Worm (Caenorhabditis elegans) whole organism, L1 larva: ENCODE measurements around the gene aagr-1.
A peak's percentile ranks its signal among the peaks of the same experiment; 100 is the strongest.

Experiments used
- C16A3.4 ChIP-seq: fragments of 150-350 bp; optimal IDR thresholded peaks from 2 replicates; lab custom pipeline; 2014; ENCODE audit warnings: missing biosample characterization, missing genetic modification characterization
- C34B4.2 ChIP-seq: sonication (generic microtip); optimal IDR thresholded peaks from 2 replicates; lab custom pipeline; 2017; ENCODE audit warnings: mild to moderate bottlenecking, missing genetic modification characterization, missing compliant biosample characterization
- F16B12.6 ChIP-seq: fragments of 150-350 bp; optimal IDR thresholded peaks from 2 replicates; lab custom pipeline; 2014; ENCODE audit warnings: missing biosample characterization, missing genetic modification characterization
- Y116A8C.19 ChIP-seq: sonication (generic microtip); optimal IDR thresholded peaks from 2 replicates; lab custom pipeline; 2016; ENCODE audit warnings: missing compliant biosample characterization, missing genetic modification characterization, borderline replicate concordance
- alr-1 ChIP-seq: fragments of 200-800 bp; sonication (Bioruptor generic); optimal IDR thresholded peaks from 2 replicates; lab custom pipeline; 2018; ENCODE audit warnings: borderline replicate concordance, mild to moderate bottlenecking, missing genetic modification characterization, missing compliant biosample characterization
- ceh-8 ChIP-seq: fragments of 200-800 bp; sonication (Bioruptor generic); optimal IDR thresholded peaks from 2 replicates; lab custom pipeline; 2018; ENCODE audit warnings: mild to moderate bottlenecking, missing genetic modification characterization, moderate library complexity, missing compliant biosample characterization
- ceh-88 ChIP-seq: fragments of 200-800 bp; sonication (Bioruptor generic); IDR thresholded peaks from 2 replicates; pipeline ENCODE4 v1.3.6; 2022; ENCODE audit warnings: missing genetic modification characterization, missing compliant biosample characterization
- ces-1 ChIP-seq: fragments of 150-350 bp; optimal IDR thresholded peaks from 2 replicates; lab custom pipeline; 2014; ENCODE audit warnings: missing biosample characterization, missing genetic modification reagents, missing genetic modification characterization
- egl-27 ChIP-seq, 2 experiments: fragments of 150-350 bp in 1 of 2; sonication (generic microtip); optimal IDR thresholded peaks; 3 replicates each; lab custom pipeline; 2017 to 2018; ENCODE audit warnings: missing biosample characterization in 2 of 2, missing genetic modification characterization in 2 of 2, missing genetic modification reagents in 2 of 2
- elt-2 ChIP-seq: sonication (generic microtip); optimal IDR thresholded peaks from 2 replicates; lab custom pipeline; 2016; ENCODE audit warnings: missing genetic modification characterization, mild to moderate bottlenecking, inconsistent platforms, missing compliant biosample characterization, missing genetic modification reagents
- elt-3 ChIP-seq, 6 experiments: fragments of 150-350 bp in 1 of 6; sonication (generic microtip); optimal IDR thresholded peaks; 2 replicates each; lab custom pipeline; 2017 to 2018; ENCODE audit warnings: missing biosample characterization in 6 of 6, missing genetic modification characterization in 6 of 6, inconsistent platforms in 1 of 6
- grh-1 ChIP-seq: fragments of 200-800 bp; sonication (Bioruptor generic); IDR thresholded peaks from 2 replicates; pipeline ENCODE4 v1.3.6; 2022; ENCODE audit warnings: missing genetic modification reagents, missing genetic modification characterization, missing compliant biosample characterization
- irx-1 ChIP-seq: sonication (generic microtip); optimal IDR thresholded peaks from 2 replicates; lab custom pipeline; 2016; ENCODE audit warnings: missing genetic modification characterization, missing compliant biosample characterization
- isw-1 ChIP-seq: fragments of 200-800 bp; sonication (Bioruptor generic); IDR thresholded peaks from 2 replicates; pipeline ENCODE4 v1.3.6; 2022; ENCODE audit warnings: missing genetic modification characterization, missing compliant biosample characterization
- jun-1 ChIP-seq: fragments of 150-350 bp; optimal IDR thresholded peaks from 2 replicates; lab custom pipeline; 2014; ENCODE audit warnings: missing biosample characterization, missing genetic modification reagents, missing genetic modification characterization
- lin-13 ChIP-seq: fragments of 150-350 bp; optimal IDR thresholded peaks from 2 replicates; lab custom pipeline; 2014; ENCODE audit warnings: missing biosample characterization, missing genetic modification reagents, missing genetic modification characterization
- lin-14 ChIP-seq: fragments of 200-800 bp; sonication (Bioruptor generic); optimal IDR thresholded peaks from 2 replicates; lab custom pipeline; 2018; ENCODE audit warnings: mild to moderate bottlenecking, missing genetic modification characterization, moderate library complexity, missing compliant biosample characterization
- lin-15B ChIP-seq: fragments of 150-350 bp; sonication (generic microtip); optimal IDR thresholded peaks from 3 replicates; lab custom pipeline; 2014; ENCODE audit warnings: missing biosample characterization, missing genetic modification characterization
- lin-35 ChIP-seq, 2 experiments: fragments of 150-350 bp; optimal IDR thresholded peaks; 2 replicates each; lab custom pipeline; 2014; ENCODE audit warnings: missing biosample characterization in 2 of 2, missing genetic modification characterization in 2 of 2, missing genetic modification reagents in 2 of 2
- mab-9 ChIP-seq: fragments of 200-800 bp; sonication (Bioruptor generic); IDR thresholded peaks from 2 replicates; pipeline ENCODE4 v1.3.6; 2022; ENCODE audit warnings: missing genetic modification reagents, missing genetic modification characterization, missing compliant biosample characterization
- mdl-1 ChIP-seq, 2 experiments: fragments of 150-350 bp; optimal IDR thresholded peaks; 2 replicates each; lab custom pipeline; 2014 to 2017; ENCODE audit warnings: missing biosample characterization in 2 of 2, missing genetic modification characterization in 2 of 2, inconsistent platforms in 1 of 2
- mef-2 ChIP-seq: fragments of 150-350 bp; optimal IDR thresholded peaks from 2 replicates; lab custom pipeline; 2014; ENCODE audit warnings: missing biosample characterization, missing genetic modification characterization
- mep-1 ChIP-seq: fragments of 150-350 bp; optimal IDR thresholded peaks from 2 replicates; lab custom pipeline; 2014; ENCODE audit warnings: missing biosample characterization, missing genetic modification characterization
- nhr-11 ChIP-seq: fragments of 150-350 bp; optimal IDR thresholded peaks from 2 replicates; lab custom pipeline; 2014; ENCODE audit warnings: missing biosample characterization, missing genetic modification characterization
- nhr-12 ChIP-seq: sonication (generic microtip); optimal IDR thresholded peaks from 2 replicates; lab custom pipeline; 2017; ENCODE audit warnings: missing biosample characterization, missing genetic modification characterization
- nhr-19 ChIP-seq: fragments of 200-800 bp; sonication (Bioruptor generic); conservative IDR thresholded peaks from 2 replicates; pipeline ENCODE4 v1.3.6; 2022; ENCODE audit warnings: missing genetic modification characterization, missing compliant biosample characterization
- nhr-28 ChIP-seq: fragments of 150-350 bp; optimal IDR thresholded peaks from 2 replicates; lab custom pipeline; 2014; ENCODE audit warnings: missing biosample characterization, missing genetic modification characterization
- nhr-76 ChIP-seq: sonication (generic microtip); optimal IDR thresholded peaks from 2 replicates; lab custom pipeline; 2017; ENCODE audit warnings: missing biosample characterization, missing genetic modification characterization
- nhr-84 ChIP-seq: sonication (generic microtip); optimal IDR thresholded peaks from 2 replicates; lab custom pipeline; 2017; ENCODE audit warnings: missing biosample characterization, missing genetic modification characterization
- nhr-85 ChIP-seq: sonication (generic microtip); peaks from one replicate; lab custom pipeline; 2016; ENCODE audit warnings: missing genetic modification characterization, inconsistent platforms, missing compliant biosample characterization
- pax-3 ChIP-seq: fragments of 200-800 bp; sonication (Bioruptor generic); optimal IDR thresholded peaks from 2 replicates; lab custom pipeline; 2018; ENCODE audit warnings: mild to moderate bottlenecking, missing genetic modification characterization, moderate library complexity, missing compliant biosample characterization
- pqm-1 ChIP-seq: sonication (generic microtip); optimal IDR thresholded peaks from 3 replicates; lab custom pipeline; 2017; ENCODE audit warnings: missing biosample characterization, missing genetic modification characterization
- rnt-1 ChIP-seq: sonication (generic microtip); optimal IDR thresholded peaks from 2 replicates; lab custom pipeline; 2016; ENCODE audit warnings: mild to moderate bottlenecking, missing genetic modification characterization, moderate library complexity, missing compliant biosample characterization
- sox-4 ChIP-seq: sonication (generic microtip); optimal IDR thresholded peaks from 2 replicates; lab custom pipeline; 2016; ENCODE audit warnings: missing genetic modification characterization, missing compliant biosample characterization
- swsn-7 ChIP-seq: sonication (generic microtip); optimal IDR thresholded peaks from 2 replicates; lab custom pipeline; 2016; ENCODE audit warnings: missing genetic modification characterization, missing compliant biosample characterization
- tbx-2 ChIP-seq: sonication (generic microtip); optimal IDR thresholded peaks from 2 replicates; lab custom pipeline; 2016; ENCODE audit warnings: missing genetic modification characterization, missing compliant biosample characterization
- tlp-1 ChIP-seq: fragments of 150-350 bp; optimal IDR thresholded peaks from 2 replicates; lab custom pipeline; 2014; ENCODE audit warnings: missing biosample characterization, missing genetic modification characterization
- unc-30 ChIP-seq: sonication (generic microtip); optimal IDR thresholded peaks from 2 replicates; lab custom pipeline; 2017; ENCODE audit warnings: missing biosample characterization, missing genetic modification characterization
- unc-86 ChIP-seq: sonication (generic microtip); optimal IDR thresholded peaks from 2 replicates; lab custom pipeline; 2016; ENCODE audit warnings: missing genetic modification characterization, missing compliant biosample characterization
- xbp-1 ChIP-seq: sonication (generic microtip); optimal IDR thresholded peaks from 2 replicates; lab custom pipeline; 2016; ENCODE audit warnings: missing genetic modification characterization, missing compliant biosample characterization
- zip-4 ChIP-seq: fragments of 200-800 bp; sonication (Bioruptor generic); optimal IDR thresholded peaks from 2 replicates; lab custom pipeline; 2018; ENCODE audit warnings: mild to moderate bottlenecking, missing genetic modification characterization, moderate library complexity, missing compliant biosample characterization
- ztf-11 ChIP-seq, 2 experiments: sonication (generic microtip); optimal IDR thresholded peaks; 2 replicates each; lab custom pipeline; 2016 to 2017; ENCODE audit warnings: missing genetic modification characterization in 2 of 2, missing biosample characterization in 1 of 2, missing compliant biosample characterization in 1 of 2

Gene aagr-1

ce11 chrIV:8379278-8379677 is 13.0 kb downstream of the aagr-1 start, which contains the start of gene nap-1 (continued):
- TF ChIP-seq nhr-12 (tag; lab: Kevin White, UChicago): no peak
- peak; percentile 88 for TF ChIP-seq C16A3.4 (tag; lab: Kevin White, UChicago)
- no peak for TF ChIP-seq Y116A8C.19 (tag; lab: Kevin White, UChicago)
- no peak for TF ChIP-seq zip-4 (GFP tag; lab: Kevin White, UChicago)
- TF ChIP-seq mdl-1 (tag; optimal IDR thresholded peaks at IDR 0.05; lab: Kevin White, UChicago): peak in 1 of 2 experiments; percentile 58
- no peak for TF ChIP-seq nhr-84 (tag; lab: Kevin White, UChicago)
- TF ChIP-seq rnt-1 (tag; lab: Kevin White, UChicago): peak; percentile 78
- TF ChIP-seq ceh-88 (GFP tag; lab: Robert Waterston, UW): no peak; the same call in 1 of the 2 replicates
- no peak for TF ChIP-seq mab-9 (GFP tag; lab: Robert Waterston, UW)
- peak; percentile 76 for TF ChIP-seq nhr-19
- TF ChIP-seq nhr-28 (tag; lab: Kevin White, UChicago): no peak
- TF ChIP-seq sox-4 (tag; lab: Kevin White, UChicago): no peak
- peak; percentile 69 for TF ChIP-seq swsn-7 (tag; lab: Kevin White, UChicago)
- TF ChIP-seq grh-1 (GFP tag; lab: Robert Waterston, UW): no peak
- peak; percentile 9 for TF ChIP-seq jun-1 (tag; lab: Kevin White, UChicago)
- peak; percentile 74 for TF ChIP-seq mep-1 (tag; lab: Kevin White, UChicago)
- TF ChIP-seq nhr-11: no peak
- TF ChIP-seq xbp-1 (tag; lab: Kevin White, UChicago): peak; percentile 71
- peak; percentile 84 for TF ChIP-seq lin-14 (GFP tag; lab: Kevin White, UChicago)
- peak; percentile 59 for TF ChIP-seq isw-1
- no peak for TF ChIP-seq C34B4.2 (tag; lab: Kevin White, UChicago)
- no peak for TF ChIP-seq pax-3
- no peak for TF ChIP-seq unc-30 (tag; lab: Kevin White, UChicago)
- TF ChIP-seq alr-1 (tag; lab: Kevin White, UChicago): no peak
- peak; percentile 81 for TF ChIP-seq lin-13
- peak; percentile 71 for TF ChIP-seq nhr-85 (tag; lab: Kevin White, UChicago)
- TF ChIP-seq ces-1 (GFP tag; lab: Kevin White, UChicago): no peak
- TF ChIP-seq tlp-1 (tag; lab: Kevin White, UChicago): no peak
- no peak for TF ChIP-seq ztf-11 (tag; optimal IDR thresholded peaks at IDR 0.05; lab: Kevin White, UChicago)
- TF ChIP-seq elt-2 (tag; lab: Kevin White, UChicago): peak; percentile 23
- no peak for TF ChIP-seq nhr-76 (tag; lab: Kevin White, UChicago)

- TF ChIP-seq grh-1 (GFP tag; lab: Robert Waterston, UW): no peak
- no peak for TF ChIP-seq egl-27 (tag; optimal IDR thresholded peaks at IDR 0.05; lab: Kevin White, UChicago)
- TF ChIP-seq swsn-7 (tag; lab: Kevin White, UChicago): no peak
- TF ChIP-seq tlp-1 (tag; lab: Kevin White, UChicago): no peak
Observed at ce11 chrIV:8379683-8380082, 13.4 kb downstream of the aagr-1 start, which contains the start of gene praf-3. Gene praf-3 (plus strand): TSS chrIV:8379983.

- TF ChIP-seq elt-3 (tag; optimal IDR thresholded peaks at IDR 0.05; lab: Kevin White, UChicago): no peak
- TF ChIP-seq lin-35 (GFP tag; optimal IDR thresholded peaks at IDR 0.05; lab: Kevin White, UChicago): peak in 1 of 2 experiments; percentile 27
- TF ChIP-seq elt-2 (tag; lab: Kevin White, UChicago): peak; percentile 86
- no peak for TF ChIP-seq F16B12.6 (tag; lab: Kevin White, UChicago)
- no peak for TF ChIP-seq C34B4.2 (tag; lab: Kevin White, UChicago)
- no peak for TF ChIP-seq tbx-2 (tag; lab: Kevin White, UChicago)
- no peak for TF ChIP-seq lin-15B (tag; lab: Kevin White, UChicago)
- TF ChIP-seq irx-1: no peak
- TF ChIP-seq unc-86 (tag; lab: Kevin White, UChicago): no peak
- peak; percentile 12 for TF ChIP-seq lin-14 (GFP tag; lab: Kevin White, UChicago)
- peak; percentile 75 for TF ChIP-seq pqm-1 (tag; lab: Kevin White, UChicago)
- no peak for TF ChIP-seq ceh-8 (GFP tag; lab: Kevin White, UChicago)
- no peak for TF ChIP-seq mef-2 (tag; lab: Kevin White, UChicago)
- TF ChIP-seq pax-3: no peak
Observed at ce11 chrIV:8380266-8380850, 14.0 kb downstream of the aagr-1 start.
